Worm (Caenorhabditis elegans): ENCODE measurements around the gene prdm-14.

prdm-14 gene

DNA sequence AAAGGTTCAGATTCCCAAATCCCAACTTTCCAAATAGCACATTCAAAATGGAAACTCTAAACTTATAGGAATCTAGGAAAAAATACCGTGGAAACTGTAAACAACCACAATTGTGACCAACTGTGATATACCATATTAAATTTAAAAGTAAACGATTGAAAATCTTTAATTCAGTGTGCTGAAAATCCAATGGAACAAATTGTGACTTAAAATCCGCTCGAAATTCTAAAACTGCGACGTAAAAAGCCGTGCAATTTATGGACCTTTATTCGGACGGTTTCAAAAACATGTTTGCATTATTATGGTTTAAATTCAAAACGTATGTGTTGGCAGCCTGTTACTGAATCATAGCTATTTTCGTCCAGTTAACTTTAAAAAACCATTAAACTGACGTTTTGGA, 22.2 kb upstream of the prdm-14 start:
- TF ChIP-seq ceh-6 (GFP tag; optimal IDR thresholded peaks at IDR 0.05) (no peak), dve-1 (tag; optimal IDR thresholded peaks at IDR 0.05) (no peak), unc-86 (tag; optimal IDR thresholded peaks at IDR 0.05) (no peak), nfya-1 (tag; optimal IDR thresholded peaks at IDR 0.05) (no peak), zip-5 (tag; optimal IDR thresholded peaks at IDR 0.05) (no peak), che-1 (tag; optimal IDR thresholded peaks at IDR 0.05) (no peak), odd-2 (tag; optimal IDR thresholded peaks at IDR 0.05) (no peak), ceh-2 (tag; optimal IDR thresholded peaks at IDR 0.05) (no peak), elt-4 (tag; optimal IDR thresholded peaks at IDR 0.05) (no peak)

DNA sequence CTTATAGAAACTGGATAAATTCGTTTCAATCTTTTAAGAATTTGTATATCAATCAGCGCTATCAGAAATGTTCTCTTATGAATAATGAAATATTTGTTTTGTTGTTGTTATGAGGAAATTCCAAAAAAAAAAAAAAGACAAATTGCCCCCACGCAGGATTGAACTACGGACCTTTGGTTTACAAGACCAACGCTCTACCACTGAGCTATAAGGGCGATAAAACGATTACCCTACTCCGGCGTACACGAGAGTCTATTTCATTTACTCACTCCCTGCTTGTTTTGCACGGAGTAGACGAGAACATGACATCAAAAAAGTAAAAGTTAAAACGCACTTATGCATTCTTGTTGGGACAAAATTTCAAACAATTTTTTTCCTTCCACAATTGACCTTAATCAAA, 21.7 kb upstream of the prdm-14 start:
- TF ChIP-seq K09A11.1 (tag; optimal IDR thresholded peaks at IDR 0.05; ENCODE audit: insufficient read depth) = no peak
- TF ChIP-seq K02D7.2 (tag; optimal IDR thresholded peaks at IDR 0.05) = no peak
- TF ChIP-seq pag-3 (tag; optimal IDR thresholded peaks at IDR 0.05; ENCODE audit: borderline replicate concordance) = no peak
- no peak for TF ChIP-seq ceh-18 (tag; optimal IDR thresholded peaks at IDR 0.05)
- no peak for TF ChIP-seq elt-4 (tag; optimal IDR thresholded peaks at IDR 0.05)
- TF ChIP-seq unc-3 (GFP tag; conservative IDR thresholded peaks at IDR 0.05) = peak; percentile 41; the same call in 1 of the 2 replicates
- no peak for TF ChIP-seq unc-3 (tag; optimal IDR thresholded peaks at IDR 0.05)
- peak; percentile 34 for TF ChIP-seq ttx-3 (tag; optimal IDR thresholded peaks at IDR 0.05)
- TF ChIP-seq unc-86 (tag; optimal IDR thresholded peaks at IDR 0.05) = peak; percentile 10
- peak; percentile 2 for TF ChIP-seq ztf-16 (tag; optimal IDR thresholded peaks at IDR 0.05)
- no peak for TF ChIP-seq pat-9 (tag; optimal IDR thresholded peaks at IDR 0.05)
- TF ChIP-seq nfya-1 (tag; optimal IDR thresholded peaks at IDR 0.05) = no peak
- TF ChIP-seq ets-4 (tag; optimal IDR thresholded peaks at IDR 0.05) = no peak
- peak; percentile 31 for TF ChIP-seq che-1 (tag; optimal IDR thresholded peaks at IDR 0.05)
- peak; percentile 33 for TF ChIP-seq elt-2 (tag; optimal IDR thresholded peaks at IDR 0.05)

DNA sequence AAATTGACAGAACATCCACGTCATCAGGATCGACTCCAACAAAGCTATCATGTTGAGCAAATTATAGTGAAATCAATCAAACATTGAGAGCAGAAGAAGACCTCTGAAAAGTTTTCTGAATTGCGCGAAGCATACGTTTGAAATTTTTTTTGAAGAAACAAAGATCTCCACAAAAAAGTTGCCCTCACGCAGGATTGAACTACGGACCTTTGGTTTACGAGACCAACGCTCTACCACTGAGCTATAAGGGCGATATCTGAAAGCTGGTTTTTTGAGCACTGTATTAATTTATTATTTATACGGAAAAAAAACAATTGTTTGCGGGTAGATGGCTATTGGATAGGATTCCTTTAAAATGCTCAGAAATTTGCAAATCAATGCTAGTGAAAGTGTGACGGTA, 20.5 kb upstream of the prdm-14 start:
- no peak for TF ChIP-seq ref-2 (tag; optimal IDR thresholded peaks at IDR 0.05)
- TF ChIP-seq unc-86 (tag; optimal IDR thresholded peaks at IDR 0.05) = no peak
- TF ChIP-seq pax-1 (tag; optimal IDR thresholded peaks at IDR 0.05) = no peak
- TF ChIP-seq ama-1 (optimal IDR thresholded peaks at IDR 0.05) = no peak
- TF ChIP-seq pros-1 (tag; optimal IDR thresholded peaks at IDR 0.05) = no peak
- TF ChIP-seq sdc-2 (tag; optimal IDR thresholded peaks at IDR 0.05) = no peak
- no peak for TF ChIP-seq tbx-2 (tag; optimal IDR thresholded peaks at IDR 0.05)
- no peak for TF ChIP-seq rnt-1 (tag; optimal IDR thresholded peaks at IDR 0.05)
- TF ChIP-seq ceh-22 (tag; optimal IDR thresholded peaks at IDR 0.05) = no peak
- TF ChIP-seq unc-55 (GFP tag; optimal IDR thresholded peaks at IDR 0.05) = no peak
- no peak for TF ChIP-seq ceh-6 (GFP tag; optimal IDR thresholded peaks at IDR 0.05)
- TF ChIP-seq pqm-1 (tag; optimal IDR thresholded peaks at IDR 0.05) = no peak
- no peak for TF ChIP-seq ceh-9 (tag; optimal IDR thresholded peaks at IDR 0.05)

DNA sequence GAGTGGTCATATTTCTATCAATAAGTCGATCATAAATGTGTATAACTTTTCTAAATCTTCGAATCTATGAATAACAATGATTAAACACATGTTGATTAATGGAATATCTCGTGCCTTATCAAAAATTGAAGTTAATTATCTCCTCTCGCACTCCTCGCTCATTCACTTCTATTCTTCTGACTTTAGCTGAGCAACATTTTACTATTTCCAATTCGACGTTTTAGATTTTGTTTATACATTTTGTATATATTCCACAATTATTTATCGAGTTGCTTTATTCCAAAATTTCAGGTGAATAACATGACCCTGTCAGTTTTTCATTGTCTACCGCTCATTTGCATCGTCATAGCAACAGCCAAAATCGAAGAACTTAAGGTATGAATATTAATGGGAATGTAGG, 18.7 kb upstream of the prdm-14 start, which contains the start of gene T25B6.3:
TSS of gene T25B6.3 (plus strand) at position 301 of the 400 bp plus-strand sequence.
- TF ChIP-seq fax-1 (tag; optimal IDR thresholded peaks at IDR 0.05) (no peak), ceh-9 (tag; optimal IDR thresholded peaks at IDR 0.05) (no peak), sox-4 (tag; optimal IDR thresholded peaks at IDR 0.05) (no peak), pros-1 (tag; optimal IDR thresholded peaks at IDR 0.05) (no peak), elt-4 (tag; optimal IDR thresholded peaks at IDR 0.05) (no peak), ceh-31 (tag; optimal IDR thresholded peaks at IDR 0.05) (no peak), pag-3 (tag; optimal IDR thresholded peaks at IDR 0.05; ENCODE audit: borderline replicate concordance) (no peak), ahr-1 (tag; optimal IDR thresholded peaks at IDR 0.05) (no peak), ceh-30 (tag; optimal IDR thresholded peaks at IDR 0.05) (no peak), dve-1 (tag; optimal IDR thresholded peaks at IDR 0.05) (no peak)
